Worm (Caenorhabditis elegans) whole organism, midembryonic: ENCODE results near the gene cutl-3.
"Not testable (repeated sequence)": the region's sequence is repeated elsewhere in the genome, so short reads cannot be mapped to it uniquely, and the experiment has no call there.

ENCODE experiments used
- T22C8.4 ChIP-seq: fragments of 200-800 bp; sonication (Bioruptor generic); IDR thresholded peaks from 2 replicates; pipeline ENCODE4 v1.3.6; 2022; ENCODE audit warnings: missing genetic modification characterization, missing compliant biosample characterization
- cog-1 ChIP-seq: sonication (generic microtip); optimal IDR thresholded peaks from 2 replicates; lab custom pipeline; 2016; ENCODE audit warnings: missing genetic modification characterization, missing compliant biosample characterization
- flt-1 ChIP-seq: fragments of 200-800 bp; sonication (Bioruptor generic); IDR thresholded peaks from 2 replicates; pipeline ENCODE4 v1.3.6; 2022; ENCODE audit warnings: missing genetic modification characterization, missing compliant biosample characterization
- klf-2 ChIP-seq: fragments of 200-800 bp; sonication (Bioruptor generic); conservative IDR thresholded peaks from 2 replicates; pipeline ENCODE4 v1.3.6; 2022; ENCODE audit warnings: missing genetic modification reagents, missing genetic modification characterization, missing compliant biosample characterization
- med-1 ChIP-seq: sonication (generic microtip); optimal IDR thresholded peaks from 2 replicates; lab custom pipeline; 2017; ENCODE audit warnings: missing genetic modification characterization, mild to moderate bottlenecking, missing compliant biosample characterization, antibody characterized with exemption, missing genetic modification reagents; ENCODE audit not compliant: insufficient read depth
- ref-1 ChIP-seq: fragments of 200-800 bp; sonication (Bioruptor generic); conservative IDR thresholded peaks from 2 replicates; pipeline ENCODE4 v1.3.6; 2022; ENCODE audit warnings: missing genetic modification reagents, missing genetic modification characterization, missing compliant biosample characterization
- tab-1 ChIP-seq: fragments of 200-800 bp; sonication (Bioruptor generic); IDR thresholded peaks from 2 replicates; pipeline ENCODE4 v1.3.6; 2022; ENCODE audit warnings: missing genetic modification characterization, missing compliant biosample characterization
- ztf-23 ChIP-seq: fragments of 200-800 bp; sonication (Bioruptor generic); IDR thresholded peaks from 2 replicates; pipeline ENCODE4 v1.3.6; 2022; ENCODE audit warnings: missing genetic modification reagents, missing genetic modification characterization, missing compliant biosample characterization
- ztf-29 ChIP-seq: fragments of 200-800 bp; sonication (Bioruptor generic); IDR thresholded peaks from 2 replicates; pipeline ENCODE4 v1.3.6; 2022; ENCODE audit warnings: missing genetic modification reagents, missing genetic modification characterization, missing compliant biosample characterization

The cutl-3 gene

ce11 chrX:14976840-14977534 lies 22.0 kb downstream of the cutl-3 start:
- TF ChIP-seq cog-1, result no peak
- no peak for TF ChIP-seq ztf-29 (GFP tag; lab: Robert Waterston, UW)
- no peak for TF ChIP-seq flt-1 (GFP tag; lab: Robert Waterston, UW)
- no peak for TF ChIP-seq tab-1 (GFP tag; lab: Robert Waterston, UW)
- no peak for TF ChIP-seq klf-2 (GFP tag; lab: Robert Waterston, UW)
- no peak for TF ChIP-seq T22C8.4 (GFP tag; lab: Robert Waterston, UW)
- no peak for TF ChIP-seq ref-1 (GFP tag; lab: Robert Waterston, UW)
- TF ChIP-seq med-1 (GFP tag; lab: Kevin White, UChicago), result no peak
- no peak for TF ChIP-seq ztf-23 (GFP tag; lab: Robert Waterston, UW)

- TF ChIP-seq cog-1, result peak; percentile 67
- peak; percentile 29; the same call in 1 of the 2 replicates for TF ChIP-seq flt-1 (GFP tag; lab: Robert Waterston, UW)
- no peak for TF ChIP-seq med-1 (GFP tag; lab: Kevin White, UChicago)
Measured at ce11 chrX:14975467-14976167, 23.4 kb downstream of the cutl-3 start, which contains the start of gene F20D1.3. Gene F20D1.3 (plus strand): TSS chrX:14976117.

DNA sequence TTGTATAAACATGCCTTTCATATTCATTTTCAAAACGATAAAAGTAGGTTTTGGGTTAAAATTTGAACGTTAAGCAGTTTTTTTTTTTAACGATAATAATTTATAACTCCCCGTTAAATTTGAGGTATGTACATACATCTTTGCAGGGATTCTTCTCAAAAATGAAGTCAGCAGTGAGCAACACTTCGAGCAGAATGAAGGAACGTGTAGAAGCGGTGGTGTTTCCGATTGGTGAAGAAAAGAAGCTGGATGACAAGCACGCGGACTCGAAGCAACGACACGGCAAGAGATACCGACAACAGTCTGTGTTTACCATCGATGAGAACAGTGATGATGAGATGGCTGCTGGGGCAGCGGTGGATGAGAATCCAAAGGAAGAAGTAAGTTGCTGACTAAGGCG lies 25.9 kb downstream of the cutl-3 start:
- TF ChIP-seq ztf-29 (GFP tag; lab: Robert Waterston, UW) (no peak), ztf-23 (GFP tag; lab: Robert Waterston, UW) (no peak), ref-1 (GFP tag; lab: Robert Waterston, UW) (no peak), tab-1 (GFP tag; lab: Robert Waterston, UW) (no peak), cog-1 (no peak), klf-2 (GFP tag; lab: Robert Waterston, UW) (no peak), med-1 (GFP tag; lab: Kevin White, UChicago) (no peak), T22C8.4 (GFP tag; lab: Robert Waterston, UW) (no peak), flt-1 (GFP tag; lab: Robert Waterston, UW) (no peak)

- TF ChIP-seq T22C8.4 (GFP tag; lab: Robert Waterston, UW), result 0 out of 2 replicates have a peak, but pooled peaks have one; percentile 39
- no peak for TF ChIP-seq cog-1
Measured at ce11 chrX:14970221-14970801, 28.7 kb downstream of the cutl-3 start, which contains the start of the genes flwr-1 and tbc-1. Gene flwr-1 (minus strand): TSS chrX:14970271. Gene tbc-1 (plus strand): TSS chrX:14970751.

DNA sequence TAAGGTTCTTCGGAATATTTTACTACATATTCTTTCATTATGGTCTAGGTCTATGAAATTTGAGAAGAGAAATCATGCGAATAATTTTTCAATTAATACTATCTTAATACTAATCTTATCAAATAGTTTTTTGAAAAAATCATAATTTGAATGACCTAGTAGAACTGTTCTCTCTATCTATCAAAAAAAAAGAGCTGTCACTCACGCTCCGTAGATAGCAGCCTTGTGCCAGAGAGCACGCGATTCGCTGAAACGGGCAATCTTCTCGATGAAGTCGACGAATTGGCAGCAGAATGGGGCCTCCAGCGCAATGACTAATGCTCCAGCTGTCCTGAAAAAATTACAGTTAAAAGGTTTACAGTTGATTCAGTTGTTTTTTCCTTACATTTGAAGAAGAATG lies 29.4 kb downstream of the cutl-3 start:
- TF ChIP-seq T22C8.4 (GFP tag; lab: Robert Waterston, UW), result no peak
- no peak for TF ChIP-seq tab-1 (GFP tag; lab: Robert Waterston, UW)
- TF ChIP-seq ztf-29 (GFP tag; lab: Robert Waterston, UW), result no peak
- no peak for TF ChIP-seq ztf-23 (GFP tag; lab: Robert Waterston, UW)
- no peak for TF ChIP-seq klf-2 (GFP tag; lab: Robert Waterston, UW)
- TF ChIP-seq ref-1 (GFP tag; lab: Robert Waterston, UW), result no peak
- TF ChIP-seq med-1 (GFP tag; lab: Kevin White, UChicago), result no peak
- no peak for TF ChIP-seq flt-1 (GFP tag; lab: Robert Waterston, UW)
- TF ChIP-seq cog-1, result no peak

ce11 chrX:14966515-14966914 lies 32.5 kb downstream of the cutl-3 start, which contains the start of gene F20D1.22:
Gene F20D1.22 (plus strand): TSS chrX:14966815.
- TF ChIP-seq ztf-23 (GFP tag; lab: Robert Waterston, UW); flt-1 (GFP tag; lab: Robert Waterston, UW); med-1 (GFP tag; lab: Kevin White, UChicago): not testable (repeated sequence)

ce11 chrX:14965761-14966160 lies 33.2 kb downstream of the cutl-3 start, which contains the start of gene F45B8.5:
Gene F45B8.5 (plus strand): TSS chrX:14966061.
- no peak for TF ChIP-seq klf-2 (GFP tag; lab: Robert Waterston, UW)
- TF ChIP-seq T22C8.4 (GFP tag; lab: Robert Waterston, UW), result no peak
- TF ChIP-seq tab-1 (GFP tag; lab: Robert Waterston, UW), result no peak
- TF ChIP-seq cog-1, result no peak
- TF ChIP-seq ref-1 (GFP tag; lab: Robert Waterston, UW), result no peak
- TF ChIP-seq flt-1 (GFP tag; lab: Robert Waterston, UW), result no peak
- no peak for TF ChIP-seq ztf-29 (GFP tag; lab: Robert Waterston, UW)
- no peak for TF ChIP-seq ztf-23 (GFP tag; lab: Robert Waterston, UW)
- TF ChIP-seq med-1 (GFP tag; lab: Kevin White, UChicago), result no peak

ce11 chrX:14964253-14964652 lies 34.7 kb downstream of the cutl-3 start, which contains the start of gene rgs-11:
Gene rgs-11 (plus strand): TSS chrX:14964553.
- TF ChIP-seq klf-2 (GFP tag; lab: Robert Waterston, UW), result no peak
- TF ChIP-seq ref-1 (GFP tag; lab: Robert Waterston, UW), result no peak
- TF ChIP-seq ztf-23 (GFP tag; lab: Robert Waterston, UW), result no peak
- TF ChIP-seq cog-1, result no peak
- TF ChIP-seq tab-1 (GFP tag; lab: Robert Waterston, UW), result no peak

ce11 chrX:14962456-14962855 lies 36.5 kb downstream of the cutl-3 start, which contains the start of gene rgs-10:
Gene rgs-10 (plus strand): TSS chrX:14962756.
- TF ChIP-seq ztf-23 (GFP tag; lab: Robert Waterston, UW) (no peak), ztf-29 (GFP tag; lab: Robert Waterston, UW) (no peak), ref-1 (GFP tag; lab: Robert Waterston, UW) (no peak), T22C8.4 (GFP tag; lab: Robert Waterston, UW) (no peak), flt-1 (GFP tag; lab: Robert Waterston, UW) (no peak), tab-1 (GFP tag; lab: Robert Waterston, UW) (no peak), cog-1 (no peak), klf-2 (GFP tag; lab: Robert Waterston, UW) (no peak), med-1 (GFP tag; lab: Kevin White, UChicago) (no peak)
